Fruit fly (Drosophila melanogaster): ENCODE measurements around the gene vkg.

DNA sequence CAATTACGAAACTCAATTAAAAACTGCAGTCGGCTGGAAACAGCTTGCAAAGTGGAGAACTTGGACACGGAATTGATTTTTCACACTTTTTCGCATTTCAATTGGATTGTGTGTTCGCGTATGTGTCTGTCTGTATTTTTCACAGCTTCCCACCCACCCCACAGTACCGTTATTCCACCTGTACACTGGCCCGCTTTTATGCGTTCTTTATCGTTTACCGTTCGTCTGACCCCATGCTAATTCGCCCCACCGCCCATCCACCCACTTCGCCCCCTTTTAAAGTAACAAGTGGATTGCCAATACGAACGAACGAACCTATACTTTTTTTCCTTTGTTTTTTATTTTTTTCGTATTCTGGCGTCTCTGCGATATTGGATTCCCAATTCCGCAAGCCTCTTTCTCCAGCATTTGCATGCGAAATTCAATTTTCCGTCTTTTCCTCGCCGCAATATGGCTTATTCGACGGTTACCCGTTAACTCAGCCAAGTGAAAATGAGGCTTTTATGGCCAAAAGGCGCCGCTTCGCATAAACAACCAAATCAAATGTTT, 45.8 kb downstream of the vkg start:
- no peak for TF ChIP-seq CG11617 (GFP tag; optimal IDR thresholded peaks at IDR 0.05)
- no peak for TF ChIP-seq toe (GFP tag; optimal IDR thresholded peaks at IDR 0.05)
- TF ChIP-seq ovo (GFP tag; optimal IDR thresholded peaks at IDR 0.05), result peak; percentile 86
- no peak for TF ChIP-seq kay (GFP tag; ENCODE audit: borderline replicate concordance)
- no peak for TF ChIP-seq cnc (optimal IDR thresholded peaks at IDR 0.05)
- no peak for TF ChIP-seq Clk (GFP tag; optimal IDR thresholded peaks at IDR 0.05)
- TF ChIP-seq CG5204 (GFP tag; optimal IDR thresholded peaks at IDR 0.05), result no peak
- no peak for TF ChIP-seq cic (GFP tag; optimal IDR thresholded peaks at IDR 0.05)
- no peak for TF ChIP-seq Hr96 (GFP tag; optimal IDR thresholded peaks at IDR 0.05)

All from whole organism, adult.